Fruit fly (Drosophila melanogaster): ENCODE measurements around the gene plh.

dm6 chr3R:4970415-4971140 lies 40.3 kb downstream of the plh start:
- TF ChIP-seq pan (optimal IDR thresholded peaks at IDR 0.05) = no peak
- TF ChIP-seq psq (optimal IDR thresholded peaks at IDR 0.05) = no peak
- no peak for TF ChIP-seq usp (GFP tag; optimal IDR thresholded peaks at IDR 0.05)
- TF ChIP-seq Dll (optimal IDR thresholded peaks at IDR 0.05) = no peak

All from whole organism.